Comparison of ENCODE assay signal across 6 worm cellular contexts in genomic region chrV:9399886-9400373, ce11.
TF ChIP-seq lines count a peak whose summit lies in the region.

trpp-4 (plus strand) TSS chrV:9400327.

TF ChIP-seq in whole organism, L1 larva, 84 proteins besides CTCF, POLR2A, EP300 and RAD21:
- peak in 1 of 2 experiments; percentile 3 for TF ChIP-seq lsy-2 (tag; optimal IDR thresholded peaks at IDR 0.05; lab: Kevin White, UChicago)
- no peak for TF ChIP-seq lin-13 (GFP tag; optimal IDR thresholded peaks at IDR 0.05; lab: Kevin White, UChicago)
- TF ChIP-seq dpl-1 (GFP tag; optimal IDR thresholded peaks at IDR 0.05; lab: Kevin White, UChicago): peak in 1 of 3 experiments; percentile 1
- peak; percentile 91 for TF ChIP-seq blmp-1 (tag; optimal IDR thresholded peaks at IDR 0.05; lab: Kevin White, UChicago)

TF ChIP-seq in whole organism, L2 larva, 48 proteins besides CTCF, POLR2A, EP300 and RAD21:
- no peak for TF ChIP-seq unc-39 (tag; optimal IDR thresholded peaks at IDR 0.05; lab: Kevin White, UChicago)
- TF ChIP-seq C34F6.9 (tag; optimal IDR thresholded peaks at IDR 0.05; lab: Kevin White, UChicago): peak; percentile 12
- TF ChIP-seq nhr-10 (tag; optimal IDR thresholded peaks at IDR 0.05; lab: Kevin White, UChicago): no peak
- TF ChIP-seq lin-13 (GFP tag; optimal IDR thresholded peaks at IDR 0.05; lab: Kevin White, UChicago): no peak
- no peak for TF ChIP-seq Y55F3AM.14 (GFP tag; optimal IDR thresholded peaks at IDR 0.05; lab: Kevin White, UChicago)
- TF ChIP-seq unc-62 (GFP tag; optimal IDR thresholded peaks at IDR 0.05; lab: Kevin White, UChicago): no peak
- no peak for TF ChIP-seq nhr-23 (tag; optimal IDR thresholded peaks at IDR 0.05; lab: Kevin White, UChicago)
- no peak for TF ChIP-seq egl-27 (tag; optimal IDR thresholded peaks at IDR 0.05; lab: Kevin White, UChicago)
- peak; percentile 63 for TF ChIP-seq blmp-1 (tag; optimal IDR thresholded peaks at IDR 0.05; lab: Kevin White, UChicago; ENCODE audit: insufficient read depth)

TF ChIP-seq in whole organism, L3 larva, 47 proteins besides CTCF, POLR2A, EP300 and RAD21:
- TF ChIP-seq fkh-2 (tag; optimal IDR thresholded peaks at IDR 0.05; lab: Kevin White, UChicago): no peak
- TF ChIP-seq R02D3.7 (tag; optimal IDR thresholded peaks at IDR 0.05; lab: Kevin White, UChicago): no peak
- TF ChIP-seq nhr-77 (tag; optimal IDR thresholded peaks at IDR 0.05; lab: Kevin White, UChicago): no peak
- no peak for TF ChIP-seq nhr-12 (tag; optimal IDR thresholded peaks at IDR 0.05; lab: Kevin White, UChicago)
- peak; percentile 17 for TF ChIP-seq pha-4 (tag; optimal IDR thresholded peaks at IDR 0.05; lab: Kevin White, UChicago)
- no peak for TF ChIP-seq unc-62 (GFP tag; optimal IDR thresholded peaks at IDR 0.05; lab: Kevin White, UChicago)
- TF ChIP-seq ceh-9 (tag; optimal IDR thresholded peaks at IDR 0.05; lab: Kevin White, UChicago): no peak
- no peak for TF ChIP-seq skn-1 (tag; optimal IDR thresholded peaks at IDR 0.05; lab: Kevin White, UChicago)

TF ChIP-seq in whole organism, L4 larva, 104 proteins besides CTCF, POLR2A, EP300 and RAD21:
- TF ChIP-seq ces-1 (GFP tag; optimal IDR thresholded peaks at IDR 0.05; lab: Kevin White, UChicago): no peak
- TF ChIP-seq madf-9 (GFP tag; conservative IDR thresholded peaks at IDR 0.05; lab: Robert Waterston, UW): no peak
- TF ChIP-seq dpl-1 (GFP tag; optimal IDR thresholded peaks at IDR 0.05; lab: Kevin White, UChicago): no peak
- no peak for TF ChIP-seq Y105C5A.15 (GFP tag; IDR thresholded peaks at IDR 0.05; lab: Robert Waterston, UW)
- TF ChIP-seq aha-1 (tag; lab: Kevin White, UChicago): peak; percentile 91
- no peak for TF ChIP-seq snpc-4 (tag; optimal IDR thresholded peaks at IDR 0.05; lab: Kevin White, UChicago)
- peak in 1 of 2 experiments; percentile 42 for TF ChIP-seq unc-62 (GFP tag; optimal IDR thresholded peaks at IDR 0.05 in 1 of 2; lab: Kevin White, UChicago)
- TF ChIP-seq unc-62 (tag; optimal IDR thresholded peaks at IDR 0.05; lab: Kevin White, UChicago): no peak
- TF ChIP-seq zip-2 (tag; optimal IDR thresholded peaks at IDR 0.05; lab: Kevin White, UChicago): no peak

TF ChIP-seq in whole organism, late embryonic, 69 proteins besides CTCF, POLR2A, EP300 and RAD21:
- TF ChIP-seq ceh-30 (tag; optimal IDR thresholded peaks at IDR 0.05; lab: Kevin White, UChicago) (no peak), ceh-6 (GFP tag; optimal IDR thresholded peaks at IDR 0.05; lab: Kevin White, UChicago) (no peak), unc-42 (tag; optimal IDR thresholded peaks at IDR 0.05; lab: Kevin White, UChicago) (peak; percentile 54), fkh-6 (tag; optimal IDR thresholded peaks at IDR 0.05; lab: Kevin White, UChicago) (no peak), nfya-1 (tag; optimal IDR thresholded peaks at IDR 0.05; lab: Kevin White, UChicago) (no peak)

TF ChIP-seq in whole organism, mixed stage, embryonic, 35 proteins besides CTCF, POLR2A, EP300 and RAD21:
- TF ChIP-seq tbx-8 (GFP tag; optimal IDR thresholded peaks at IDR 0.05; lab: Kevin White, UChicago) (no peak), ces-1 (GFP tag; optimal IDR thresholded peaks at IDR 0.05; lab: Kevin White, UChicago) (peak; percentile 85)

Comparison
In these comparisons a context has a peak if more than half of its experiments do, and no peak if none do; other contexts are left out.
1. Of the 29 proteins assayed by ChIP-seq in both whole organism, L4 larva and whole organism, L1 larva: peak only in whole organism, L4 larva: aha-1; only in whole organism, L1 larva: none; in both: none; in neither: 25; mixed calls (peak in some experiments, not most) for 3.